Fruit fly (Drosophila melanogaster) whole organism, embryonic: ENCODE results near the gene CG42307.

Experiments
- Abd-B ChIP-seq: fragments of 200-800 bp; sonication (Bioruptor generic); optimal IDR thresholded peaks from 2 replicates; lab custom pipeline; 2018; ENCODE audit warnings: missing biosample characterization, mild to moderate bottlenecking, missing genetic modification characterization, moderate library complexity
- Adf1 ChIP-seq: fragments of 200-800 bp; sonication (Bioruptor generic); IDR thresholded peaks from 2 replicates; pipeline ENCODE4 v1.3.6; 2022; ENCODE audit warnings: missing biosample characterization, missing genetic modification characterization
- Bteb2 ChIP-seq: fragments of 200-800 bp; sonication (Bioruptor generic); optimal IDR thresholded peaks from 2 replicates; lab custom pipeline; 2016; ENCODE audit warnings: missing biosample characterization, missing genetic modification characterization
- CG10431 ChIP-seq: fragments of 200-800 bp; sonication (Bioruptor generic); optimal IDR thresholded peaks from 3 replicates; lab custom pipeline; 2018; ENCODE audit warnings: missing biosample characterization, mild to moderate bottlenecking, missing genetic modification characterization
- CG13624 ChIP-seq: fragments of 200-800 bp; sonication (Bioruptor generic); optimal IDR thresholded peaks from 2 replicates; lab custom pipeline; 2016; ENCODE audit warnings: missing biosample characterization, missing genetic modification characterization
- CG14667 ChIP-seq: fragments of 200-800 bp; sonication (Bioruptor generic); IDR thresholded peaks from 2 replicates; pipeline ENCODE4 v1.3.6; 2022; ENCODE audit warnings: missing biosample characterization, missing genetic modification characterization
- CG15479 ChIP-seq: fragments of 200-800 bp; sonication (Bioruptor generic); optimal IDR thresholded peaks from 3 replicates; lab custom pipeline; 2019; ENCODE audit warnings: missing biosample characterization, mild to moderate bottlenecking, missing genetic modification characterization, moderate library complexity
- CG31388 ChIP-seq: fragments of 200-800 bp; sonication (Bioruptor generic); optimal IDR thresholded peaks from 2 replicates; lab custom pipeline; 2016; ENCODE audit warnings: missing biosample characterization, missing genetic modification characterization
- CG31441 ChIP-seq: fragments of 200-800 bp; sonication (Bioruptor generic); IDR thresholded peaks from 2 replicates; pipeline ENCODE4 v1.3.6; 2022; ENCODE audit warnings: missing biosample characterization, missing genetic modification characterization
- CG33557 ChIP-seq: fragments of 200-800 bp; sonication (Bioruptor generic); optimal IDR thresholded peaks from 2 replicates; lab custom pipeline; 2019; ENCODE audit warnings: missing biosample characterization, mild to moderate bottlenecking, missing genetic modification characterization, moderate library complexity
- CG3726 ChIP-seq: fragments of 200-800 bp; sonication (Bioruptor generic); IDR thresholded peaks from 3 replicates; pipeline ENCODE4, ENCODE4 v1.3.6; 2022; ENCODE audit warnings: missing biosample characterization, missing genetic modification characterization
- CG5180 ChIP-seq: fragments of 200-800 bp; sonication (Bioruptor generic); optimal IDR thresholded peaks from 3 replicates; lab custom pipeline; 2017; ENCODE audit warnings: missing biosample characterization, missing genetic modification characterization, mild to moderate bottlenecking, moderate library complexity, missing genetic modification reagents
- CG6272 ChIP-seq: fragments of 200-800 bp; sonication (Bioruptor generic); IDR thresholded peaks from 2 replicates; pipeline ENCODE4 v1.3.6; 2022; ENCODE audit warnings: missing biosample characterization, missing genetic modification characterization
- CG6683 ChIP-seq: fragments of 200-800 bp; sonication (Bioruptor generic); optimal IDR thresholded peaks from 2 replicates; lab custom pipeline; 2017; ENCODE audit warnings: missing biosample characterization, mild to moderate bottlenecking, missing genetic modification characterization, missing genetic modification reagents
- CG7357 ChIP-seq: fragments of 200-800 bp; sonication (Bioruptor generic); IDR thresholded peaks from 3 replicates; pipeline ENCODE4 v1.3.6; 2022; ENCODE audit warnings: missing biosample characterization, missing genetic modification characterization
- CG7556 ChIP-seq: fragments of 200-800 bp; sonication (Bioruptor generic); optimal IDR thresholded peaks from 2 replicates; lab custom pipeline; 2017; ENCODE audit warnings: missing biosample characterization, mild to moderate bottlenecking, missing genetic modification characterization
- CG8944 ChIP-seq: fragments of 200-800 bp; sonication (Bioruptor generic); optimal IDR thresholded peaks from 3 replicates; lab custom pipeline; 2016; ENCODE audit warnings: missing biosample characterization, missing genetic modification characterization
- CG9876 ChIP-seq: fragments of 200-800 bp; sonication (Bioruptor generic); optimal IDR thresholded peaks from 2 replicates; lab custom pipeline; 2016; ENCODE audit warnings: missing biosample characterization, missing genetic modification characterization
- D19B ChIP-seq: fragments of 200-800 bp; sonication (Bioruptor generic); optimal IDR thresholded peaks from 2 replicates; lab custom pipeline; 2017; ENCODE audit warnings: missing biosample characterization, mild to moderate bottlenecking, missing genetic modification characterization
- Dbx ChIP-seq: fragments of 200-800 bp; sonication (Bioruptor generic); IDR thresholded peaks from 3 replicates; pipeline ENCODE4 v1.3.6; 2022; ENCODE audit warnings: missing biosample characterization, missing genetic modification characterization
- Doc3 ChIP-seq: fragments of 200-800 bp; sonication (Bioruptor generic); IDR thresholded peaks from 3 replicates; pipeline ENCODE4 v1.3.6; 2022; ENCODE audit warnings: missing biosample characterization, missing genetic modification characterization; ENCODE audit not compliant: partially characterized antibody
- E2f1 ChIP-seq: fragments of 200-800 bp; sonication (Bioruptor generic); IDR thresholded peaks from 2 replicates; pipeline ENCODE4 v1.3.6; 2022; ENCODE audit warnings: missing biosample characterization, missing genetic modification characterization
- H2.0 ChIP-seq: fragments of 200-800 bp; sonication (Bioruptor generic); IDR thresholded peaks from 2 replicates; pipeline ENCODE4 v1.3.6; 2022; ENCODE audit warnings: missing biosample characterization, missing genetic modification characterization
- HHEX ChIP-seq: fragments of 200-800 bp; sonication (Bioruptor generic); optimal IDR thresholded peaks from 3 replicates; lab custom pipeline; 2017; ENCODE audit warnings: missing biosample characterization, mild to moderate bottlenecking, missing genetic modification characterization, missing genetic modification reagents
- Lim3 ChIP-seq: fragments of 200-800 bp; sonication (Bioruptor generic); IDR thresholded peaks from 2 replicates; pipeline ENCODE4 v1.3.6; 2022; ENCODE audit warnings: missing biosample characterization, missing genetic modification characterization
- MESR4 ChIP-seq: fragments of 200-800 bp; sonication (Bioruptor generic); optimal IDR thresholded peaks from 2 replicates; lab custom pipeline; 2018; ENCODE audit warnings: missing biosample characterization, mild to moderate bottlenecking, missing genetic modification characterization, moderate library complexity
- Mrtf ChIP-seq: fragments of 200-800 bp; sonication (Bioruptor generic); IDR thresholded peaks from 3 replicates; pipeline ENCODE4 v1.3.6; 2022; ENCODE audit warnings: missing biosample characterization, missing genetic modification characterization
- NfI ChIP-seq: fragments of 200-800 bp; sonication (Bioruptor generic); optimal IDR thresholded peaks from 3 replicates; lab custom pipeline; 2018; ENCODE audit warnings: missing biosample characterization, mild to moderate bottlenecking, missing genetic modification characterization, moderate library complexity
- PHDP ChIP-seq: fragments of 200-800 bp; sonication (Bioruptor generic); optimal IDR thresholded peaks from 3 replicates; lab custom pipeline; 2018; ENCODE audit warnings: missing biosample characterization, mild to moderate bottlenecking, missing genetic modification characterization, moderate library complexity
- br ChIP-seq: fragments of >200 bp; optimal IDR thresholded peaks from 2 replicates; lab custom pipeline; 2017
- dysf ChIP-seq: fragments of 200-800 bp; sonication (Bioruptor generic); IDR thresholded peaks from 3 replicates; pipeline ENCODE4 v1.3.6; 2022; ENCODE audit warnings: missing biosample characterization, missing genetic modification characterization
- ewg ChIP-seq: fragments of 200-800 bp; sonication (Bioruptor generic); optimal IDR thresholded peaks from 3 replicates; lab custom pipeline; 2017; ENCODE audit warnings: mild to moderate bottlenecking, missing biosample characterization, missing genetic modification reagents, missing genetic modification characterization
- fd64A ChIP-seq: fragments of 200-800 bp; sonication (Bioruptor generic); optimal IDR thresholded peaks from 3 replicates; lab custom pipeline; 2018; ENCODE audit warnings: missing biosample characterization, mild to moderate bottlenecking, missing genetic modification characterization
- fru ChIP-seq: fragments of >200 bp; optimal IDR thresholded peaks from 2 replicates; lab custom pipeline; 2017
- hb ChIP-seq: fragments of 200-800 bp; sonication (Bioruptor generic); IDR thresholded peaks from 3 replicates; pipeline ENCODE4 v1.3.6; 2022; ENCODE audit warnings: missing biosample characterization, missing genetic modification characterization; ENCODE audit not compliant: partially characterized antibody
- her ChIP-seq: fragments of 200-800 bp; sonication (Bioruptor generic); optimal IDR thresholded peaks from 2 replicates; lab custom pipeline; 2016; ENCODE audit warnings: missing biosample characterization, missing genetic modification characterization
- jumu ChIP-seq: fragments of 200-800 bp; sonication (Bioruptor generic); optimal IDR thresholded peaks from 3 replicates; lab custom pipeline; 2016; ENCODE audit warnings: missing biosample characterization, missing genetic modification characterization
- knrl ChIP-seq: fragments of 200-800 bp; sonication (Bioruptor generic); IDR thresholded peaks from 3 replicates; pipeline ENCODE4 v1.3.6; 2022; ENCODE audit warnings: missing biosample characterization, missing genetic modification characterization; ENCODE audit not compliant: partially characterized antibody
- nmo ChIP-seq: fragments of 200-800 bp; sonication (Bioruptor generic); optimal IDR thresholded peaks from 2 replicates; lab custom pipeline; 2018; ENCODE audit warnings: missing biosample characterization, mild to moderate bottlenecking, missing genetic modification characterization, moderate library complexity
- pita ChIP-seq: fragments of 200-800 bp; sonication (Bioruptor generic); optimal IDR thresholded peaks from 2 replicates; lab custom pipeline; 2017; ENCODE audit warnings: missing biosample characterization, mild to moderate bottlenecking, missing genetic modification characterization
- pros ChIP-seq: fragments of 200-800 bp; sonication (Bioruptor generic); optimal IDR thresholded peaks from 3 replicates; lab custom pipeline; 2019; ENCODE audit warnings: missing biosample characterization, mild to moderate bottlenecking, missing genetic modification characterization, moderate library complexity
- salm ChIP-seq: fragments of 200-800 bp; sonication (Bioruptor generic); optimal IDR thresholded peaks from 2 replicates; lab custom pipeline; 2018; ENCODE audit warnings: missing biosample characterization, mild to moderate bottlenecking, missing genetic modification characterization
- scrt ChIP-seq: fragments of 200-800 bp; sonication (Bioruptor generic); optimal IDR thresholded peaks from 2 replicates; lab custom pipeline; 2018; ENCODE audit warnings: missing biosample characterization, mild to moderate bottlenecking, missing genetic modification characterization, moderate library complexity
- slp2 ChIP-seq: fragments of 200-800 bp; sonication (Bioruptor generic); optimal IDR thresholded peaks from 2 replicates; lab custom pipeline; 2016; ENCODE audit warnings: missing biosample characterization, missing genetic modification characterization
- ssp ChIP-seq: fragments of 200-800 bp; sonication (Bioruptor generic); IDR thresholded peaks from 2 replicates; pipeline ENCODE4 v1.3.6; 2022; ENCODE audit warnings: missing biosample characterization, missing genetic modification characterization
- tin ChIP-seq: fragments of 200-800 bp; sonication (Bioruptor generic); optimal IDR thresholded peaks from 3 replicates; lab custom pipeline; 2016; ENCODE audit warnings: missing biosample characterization, missing genetic modification characterization
- tio ChIP-seq: fragments of 200-800 bp; sonication (Bioruptor generic); optimal IDR thresholded peaks from 2 replicates; lab custom pipeline; 2017; ENCODE audit warnings: missing biosample characterization, missing genetic modification characterization, inconsistent platforms
- tll ChIP-seq, 2 experiments: fragments of 200-800 bp in 1 of 2; fragments of >200 bp in 1 of 2; sonication (Bioruptor generic) in 1 of 2; optimal IDR thresholded peaks; 2 replicates each; lab custom pipeline; 2017 to 2019; ENCODE audit warnings: missing biosample characterization in 2 of 2, missing genetic modification characterization in 2 of 2, mild to moderate bottlenecking in 1 of 2, moderate library complexity in 1 of 2
- zen2 ChIP-seq: fragments of 200-800 bp; sonication (Bioruptor generic); IDR thresholded peaks from 3 replicates; pipeline ENCODE4 v1.3.6; 2022; ENCODE audit warnings: missing biosample characterization, missing genetic modification characterization; ENCODE audit not compliant: partially characterized antibody
- zf30C ChIP-seq: fragments of 200-800 bp; sonication (Bioruptor generic); optimal IDR thresholded peaks from 3 replicates; lab custom pipeline; 2018; ENCODE audit warnings: missing biosample characterization, mild to moderate bottlenecking, missing genetic modification characterization

The CG42307 gene

DNA sequence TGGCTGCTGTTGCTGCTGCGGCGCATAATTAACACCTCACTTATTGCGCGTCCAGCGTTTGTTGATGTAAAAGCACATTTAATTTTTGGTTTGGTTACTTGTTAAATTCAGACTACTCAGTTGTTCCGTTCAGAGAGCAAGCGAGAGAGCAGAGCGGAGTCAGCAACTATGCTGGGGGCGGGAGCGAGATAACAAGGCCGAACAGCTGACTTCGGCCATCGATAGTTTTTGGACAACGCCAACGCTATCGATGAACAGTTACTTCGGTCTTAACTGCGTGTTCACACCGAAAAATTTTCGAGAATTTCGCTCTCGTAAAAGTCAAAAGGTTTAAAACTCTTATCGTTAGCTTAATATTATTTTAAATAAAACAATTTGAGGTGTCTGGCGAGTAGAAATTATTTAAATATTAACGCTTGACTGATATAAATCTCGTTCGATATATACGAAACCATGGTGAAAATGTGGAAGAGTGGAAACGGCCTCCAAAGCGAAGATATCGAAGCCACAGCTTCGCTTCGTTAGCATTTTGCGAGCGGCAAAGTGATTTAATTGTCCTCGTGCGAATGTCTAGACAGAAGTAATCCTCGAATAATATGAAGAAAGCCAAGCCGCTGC is 52.5 kb downstream of the CG42307 start, which contains the start of the genes SMSr and smid (continued):
- peak; percentile 55 for TF ChIP-seq scrt
- TF ChIP-seq nmo (GFP tag; lab: Kevin White, UChicago): peak; percentile 85
- TF ChIP-seq tio (GFP tag; lab: Kevin White, UChicago): no peak
- no peak for TF ChIP-seq zf30C
- TF ChIP-seq H2.0: peak; percentile 32; the same call in 1 of the 2 replicates
- peak; percentile 42 for TF ChIP-seq slp2 (GFP tag; lab: Kevin White, UChicago)
- TF ChIP-seq Abd-B (GFP tag; lab: Kevin White, UChicago): no peak
- peak; percentile 80 to 96 for TF ChIP-seq tll (GFP tag; optimal IDR thresholded peaks at IDR 0.05; lab: Kevin White, UChicago)
- no peak for TF ChIP-seq CG3726 (GFP tag; lab: Robert Waterston, UW)
- peak; percentile 41 for TF ChIP-seq CG8944 (GFP tag; lab: Kevin White, UChicago)
- peak; percentile 44 for TF ChIP-seq CG7556 (GFP tag; lab: Kevin White, UChicago)
- TF ChIP-seq Mrtf (GFP tag; lab: Robert Waterston, UW): no peak
- TF ChIP-seq pita (GFP tag; lab: Kevin White, UChicago): no peak
- peak; percentile 99 for TF ChIP-seq CG7357 (GFP tag; lab: Robert Waterston, UW)
- TF ChIP-seq her (GFP tag; lab: Kevin White, UChicago): no peak
- peak; percentile 22 for TF ChIP-seq CG33557 (GFP tag; lab: Kevin White, UChicago)
- no peak for TF ChIP-seq CG6272
- no peak for TF ChIP-seq pros (GFP tag; lab: Kevin White, UChicago)
- peak; percentile 58 for TF ChIP-seq NfI (GFP tag; lab: Kevin White, UChicago)
- no peak for TF ChIP-seq CG6683 (GFP tag; lab: Kevin White, UChicago)
- peak; percentile 51 for TF ChIP-seq tin (GFP tag; lab: Kevin White, UChicago)
- peak; percentile 24 for TF ChIP-seq ewg (GFP tag; lab: Kevin White, UChicago)
- TF ChIP-seq CG13624: peak; percentile 43
- no peak for TF ChIP-seq Lim3
- TF ChIP-seq Bteb2 (GFP tag; lab: Kevin White, UChicago): peak; percentile 39
- no peak for TF ChIP-seq fd64A (GFP tag; lab: Kevin White, UChicago)
- TF ChIP-seq E2f1 (GFP tag; lab: Robert Waterston, UW): no peak
- TF ChIP-seq Doc3 (GFP tag; lab: Robert Waterston, UW): peak; percentile 85
- TF ChIP-seq MESR4 (GFP tag; lab: Kevin White, UChicago): peak; percentile 56
- peak; percentile 69 for TF ChIP-seq CG31441 (GFP tag; lab: Robert Waterston, UW)
- peak; percentile 95 for TF ChIP-seq ssp
- TF ChIP-seq CG10431 (GFP tag; lab: Kevin White, UChicago): no peak
- no peak for TF ChIP-seq HHEX (GFP tag; lab: Kevin White, UChicago)
- no peak for TF ChIP-seq CG5180 (GFP tag; lab: Kevin White, UChicago)
- TF ChIP-seq zen2: peak; percentile 53; the same call in 2 of the 3 replicates
- TF ChIP-seq Dbx: 0 out of 3 replicates have a peak, but pooled peaks have one; percentile 58
- peak; percentile 51 for TF ChIP-seq jumu (GFP tag; lab: Kevin White, UChicago)
- no peak for TF ChIP-seq fru (lab: Kevin White, UChicago)
- TF ChIP-seq PHDP (tag; lab: Kevin White, UChicago): peak; percentile 60
- no peak for TF ChIP-seq br (lab: Kevin White, UChicago)
- TF ChIP-seq CG31388 (GFP tag; lab: Kevin White, UChicago): no peak
- TF ChIP-seq salm (tag; lab: Kevin White, UChicago): no peak
- no peak for TF ChIP-seq CG15479 (GFP tag; lab: Kevin White, UChicago)
- peak; percentile 43 for TF ChIP-seq Adf1 (GFP tag; lab: Robert Waterston, UW)
- TF ChIP-seq knrl (GFP tag; lab: Robert Waterston, UW): peak; percentile 93
- TF ChIP-seq hb (GFP tag; lab: Robert Waterston, UW): peak; percentile 84
- no peak for TF ChIP-seq CG14667 (GFP tag; lab: Robert Waterston, UW)
- peak; percentile 67; the same call in 2 of the 3 replicates for TF ChIP-seq dysf
- peak; percentile 18 for TF ChIP-seq CG9876
- peak; percentile 6 for TF ChIP-seq D19B (GFP tag; lab: Kevin White, UChicago)
